Fruit fly (Drosophila melanogaster): Measurements from ENCODE around the gene ATP6AP2.

Gene ATP6AP2

DNA sequence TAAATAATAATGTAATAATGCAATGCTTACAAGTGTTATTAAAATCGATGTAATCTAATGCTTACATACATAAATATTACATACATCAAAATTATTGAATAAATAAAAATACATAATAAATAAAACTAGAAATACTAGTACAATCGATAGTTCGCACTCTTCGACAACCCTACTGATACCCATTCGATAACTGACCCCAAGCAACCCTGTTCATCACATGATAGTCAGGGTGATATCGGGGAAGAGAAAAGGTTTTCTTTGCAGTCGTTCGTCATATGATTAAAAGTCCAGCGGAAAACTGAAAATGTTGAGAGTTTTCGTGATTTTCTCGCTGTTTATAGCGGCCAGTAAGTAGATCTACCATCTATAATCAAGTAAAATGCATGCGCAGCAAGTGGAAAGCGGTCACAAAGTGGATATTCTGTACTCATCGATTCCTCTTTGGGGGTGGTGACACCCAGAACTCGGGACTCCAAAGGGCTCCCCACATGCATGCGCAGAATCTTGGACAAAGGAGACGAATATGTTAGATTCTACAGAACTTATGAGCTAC is at the start of gene ATP6AP2:
Gene ATP6AP2, plus strand, starts transcription at position 218 of the 553 bp plus-strand sequence.
- TF ChIP-seq CG30403 (GFP tag; optimal IDR thresholded peaks at IDR 0.05): peak; percentile 71
- peak; percentile 47 for TF ChIP-seq CG4328 (GFP tag; optimal IDR thresholded peaks at IDR 0.05)
- no peak for TF ChIP-seq nau (GFP tag; optimal IDR thresholded peaks at IDR 0.05)
- TF ChIP-seq grn (GFP tag; optimal IDR thresholded peaks at IDR 0.05): no peak
- no peak for TF ChIP-seq sqz (GFP tag; optimal IDR thresholded peaks at IDR 0.05)
- TF ChIP-seq fd96Cb (tag; optimal IDR thresholded peaks at IDR 0.05): peak; percentile 6
- peak; percentile 54 for TF ChIP-seq CG34376 (GFP tag; optimal IDR thresholded peaks at IDR 0.05)
- TF ChIP-seq grau (tag; optimal IDR thresholded peaks at IDR 0.05): peak; percentile 68
- peak; percentile 52; the same call in 1 of the 3 replicates for TF ChIP-seq H15 (GFP tag; IDR thresholded peaks at IDR 0.05)
- peak; percentile 16 for TF ChIP-seq CG13123 (GFP tag; optimal IDR thresholded peaks at IDR 0.05)
- TF ChIP-seq CG4360 (GFP tag; IDR thresholded peaks at IDR 0.05): no peak
- TF ChIP-seq Med (GFP tag): peak; percentile 89
- TF ChIP-seq ewg (GFP tag; optimal IDR thresholded peaks at IDR 0.05): peak; percentile 52
- TF ChIP-seq crol (GFP tag; IDR thresholded peaks at IDR 0.05): peak; percentile 90
- no peak for TF ChIP-seq CG12071 (GFP tag; optimal IDR thresholded peaks at IDR 0.05)
- TF ChIP-seq CG10979 (tag; optimal IDR thresholded peaks at IDR 0.05): peak; percentile 38
- TF ChIP-seq nom (GFP tag; optimal IDR thresholded peaks at IDR 0.05): peak; percentile 17
- TF ChIP-seq fd102C (GFP tag; optimal IDR thresholded peaks at IDR 0.05): no peak
- peak; percentile 29 for TF ChIP-seq CG13775 (GFP tag; optimal IDR thresholded peaks at IDR 0.05)
- TF ChIP-seq CG12744 (GFP tag; optimal IDR thresholded peaks at IDR 0.05): no peak
- TF ChIP-seq CG11560 (tag; IDR thresholded peaks at IDR 0.05): peak; percentile 98
- TF ChIP-seq pan (optimal IDR thresholded peaks at IDR 0.05): no peak
- peak in 1 of 2 experiments; percentile 66 for TF ChIP-seq pan (GFP tag; optimal IDR thresholded peaks at IDR 0.05 in 1 of 2, IDR thresholded peaks at IDR 0.05 in 1 of 2)
- TF ChIP-seq TFAM (GFP tag; optimal IDR thresholded peaks at IDR 0.05): no peak
- no peak for TF ChIP-seq ro (GFP tag; IDR thresholded peaks at IDR 0.05)
- peak; percentile 33 for TF ChIP-seq CG7556 (GFP tag; optimal IDR thresholded peaks at IDR 0.05)
- peak; percentile 39; the same call in 1 of the 2 replicates for TF ChIP-seq E2f2 (GFP tag; IDR thresholded peaks at IDR 0.05)
- no peak for TF ChIP-seq Rx (GFP tag; IDR thresholded peaks at IDR 0.05)
- peak; percentile 12 for TF ChIP-seq gcm2 (GFP tag; optimal IDR thresholded peaks at IDR 0.05)
- TF ChIP-seq YL-1 (GFP tag; optimal IDR thresholded peaks at IDR 0.05): peak; percentile 96
- no peak for TF ChIP-seq en (GFP tag; optimal IDR thresholded peaks at IDR 0.05)
- TF ChIP-seq Mad (GFP tag; optimal IDR thresholded peaks at IDR 0.05): peak; percentile 36
- peak; percentile 65 for TF ChIP-seq CG2120 (GFP tag; optimal IDR thresholded peaks at IDR 0.05)
- no peak for TF ChIP-seq CG30431 (GFP tag; optimal IDR thresholded peaks at IDR 0.05)
- peak; percentile 60 for TF ChIP-seq CG6765 (GFP tag; optimal IDR thresholded peaks at IDR 0.05)
- no peak for TF ChIP-seq CG17802 (tag; optimal IDR thresholded peaks at IDR 0.05)
- peak; percentile 82 for TF ChIP-seq pzg (GFP tag; optimal IDR thresholded peaks at IDR 0.05)
- peak; percentile 74 for TF ChIP-seq CG34224 (GFP tag; IDR thresholded peaks at IDR 0.05; ENCODE audit: partially characterized antibody)
- no peak for TF ChIP-seq CG4404 (GFP tag; IDR thresholded peaks at IDR 0.05)
- TF ChIP-seq CG13894 (tag; optimal IDR thresholded peaks at IDR 0.05): peak; percentile 58
- TF ChIP-seq ind (GFP tag; optimal IDR thresholded peaks at IDR 0.05): peak; percentile 47
- TF ChIP-seq chinmo (GFP tag; IDR thresholded peaks at IDR 0.05; ENCODE audit: partially characterized antibody): 0 out of 4 replicates have a peak, but pooled peaks have one; percentile 55
- TF ChIP-seq prd (optimal IDR thresholded peaks at IDR 0.05): no peak
- TF ChIP-seq prd (GFP tag; IDR thresholded peaks at IDR 0.05): 0 out of 3 replicates have a peak, but pooled peaks have one; percentile 32
- peak; percentile 70 for TF ChIP-seq Dek (tag; optimal IDR thresholded peaks at IDR 0.05)
- no peak for TF ChIP-seq so (GFP tag; IDR thresholded peaks at IDR 0.05)
- peak; percentile 10 for TF ChIP-seq Dad (GFP tag; optimal IDR thresholded peaks at IDR 0.05)
- TF ChIP-seq Fer1 (GFP tag; optimal IDR thresholded peaks at IDR 0.05): peak; percentile 18
- TF ChIP-seq gro (GFP tag; optimal IDR thresholded peaks at IDR 0.05): peak; percentile 11
- TF ChIP-seq ato (GFP tag; IDR thresholded peaks at IDR 0.05; ENCODE audit: partially characterized antibody): peak; percentile 39; the same call in 1 of the 2 replicates
